Fruit fly (Drosophila melanogaster) whole organism, embryonic: Measurements from ENCODE around the gene CG6000.
A peak's percentile ranks its signal among the peaks of the same experiment; 100 is the strongest.

Experiments
- BEAF-32 ChIP-seq: fragments of 200-800 bp; sonication (Bioruptor generic); optimal IDR thresholded peaks from 3 replicates; lab custom pipeline; 2017; ENCODE audit warnings: missing biosample characterization, missing genetic modification characterization, mild to moderate bottlenecking, moderate library complexity, missing genetic modification reagents
- CG10274 ChIP-seq: fragments of 200-800 bp; sonication (Bioruptor generic); optimal IDR thresholded peaks from 3 replicates; lab custom pipeline; 2017; ENCODE audit warnings: missing biosample characterization, mild to moderate bottlenecking, missing genetic modification characterization
- CG11093 ChIP-seq: fragments of 200-800 bp; sonication (Bioruptor generic); IDR thresholded peaks from 3 replicates; pipeline ENCODE4 v1.3.6; 2022; ENCODE audit warnings: missing biosample characterization, missing genetic modification characterization
- CG11696 ChIP-seq: fragments of 200-800 bp; sonication (Bioruptor generic); IDR thresholded peaks from 2 replicates; pipeline ENCODE4 v1.3.6; 2022; ENCODE audit warnings: missing biosample characterization, missing genetic modification characterization
- CG12769 ChIP-seq: fragments of 200-800 bp; sonication (Bioruptor generic); optimal IDR thresholded peaks from 2 replicates; lab custom pipeline; 2019; ENCODE audit warnings: missing biosample characterization, mild to moderate bottlenecking, missing genetic modification characterization, moderate library complexity
- CG14860 ChIP-seq: fragments of 200-800 bp; sonication (Bioruptor generic); IDR thresholded peaks from 3 replicates; pipeline ENCODE4 v1.3.6; 2022; ENCODE audit warnings: missing biosample characterization, missing genetic modification characterization; ENCODE audit not compliant: partially characterized antibody
- CG15011 ChIP-seq: fragments of 200-800 bp; sonication (Bioruptor generic); optimal IDR thresholded peaks from 3 replicates; lab custom pipeline; 2018; ENCODE audit warnings: missing biosample characterization, mild to moderate bottlenecking, missing genetic modification characterization
- CG15696 ChIP-seq: fragments of 200-800 bp; sonication (Bioruptor generic); optimal IDR thresholded peaks from 2 replicates; lab custom pipeline; 2019; ENCODE audit warnings: missing biosample characterization, mild to moderate bottlenecking, missing genetic modification characterization, moderate library complexity
- CG17829 ChIP-seq: fragments of 200-800 bp; optimal IDR thresholded peaks from 2 replicates; lab custom pipeline; 2019; ENCODE audit warnings: missing biosample characterization, mild to moderate bottlenecking, missing genetic modification characterization, moderate library complexity
- CG1832 ChIP-seq: fragments of 200-800 bp; sonication (Bioruptor generic); optimal IDR thresholded peaks from 2 replicates; lab custom pipeline; 2017; ENCODE audit warnings: missing biosample characterization, mild to moderate bottlenecking, missing genetic modification characterization, inconsistent platforms
- CG18619 ChIP-seq: fragments of 200-800 bp; sonication (Bioruptor generic); optimal IDR thresholded peaks from 3 replicates; lab custom pipeline; 2017; ENCODE audit warnings: missing biosample characterization, mild to moderate bottlenecking, missing genetic modification characterization
- CG3163 ChIP-seq: fragments of 200-800 bp; sonication (Bioruptor generic); optimal IDR thresholded peaks from 3 replicates; lab custom pipeline; 2016; ENCODE audit warnings: missing biosample characterization, missing genetic modification characterization
- CG33557 ChIP-seq: fragments of 200-800 bp; sonication (Bioruptor generic); optimal IDR thresholded peaks from 2 replicates; lab custom pipeline; 2019; ENCODE audit warnings: missing biosample characterization, mild to moderate bottlenecking, missing genetic modification characterization, moderate library complexity
- CG4424 ChIP-seq: fragments of 200-800 bp; sonication (Bioruptor generic); optimal IDR thresholded peaks from 3 replicates; lab custom pipeline; 2016; ENCODE audit warnings: missing biosample characterization, missing genetic modification characterization
- CG7839 ChIP-seq: fragments of 200-800 bp; sonication (Bioruptor generic); optimal IDR thresholded peaks from 3 replicates; lab custom pipeline; 2018; ENCODE audit warnings: missing biosample characterization, mild to moderate bottlenecking, missing genetic modification characterization, moderate library complexity
- CG9797 ChIP-seq: fragments of 200-800 bp; sonication (Bioruptor generic); optimal IDR thresholded peaks from 3 replicates; lab custom pipeline; 2018; ENCODE audit warnings: missing biosample characterization, mild to moderate bottlenecking, missing genetic modification characterization
- CG9817 ChIP-seq: fragments of 200-800 bp; sonication (Bioruptor generic); optimal IDR thresholded peaks from 2 replicates; lab custom pipeline; 2018; ENCODE audit warnings: missing biosample characterization, mild to moderate bottlenecking, missing genetic modification characterization, moderate library complexity
- CHES-1-like ChIP-seq: fragments of 200-800 bp; sonication (Bioruptor generic); optimal IDR thresholded peaks from 2 replicates; lab custom pipeline; 2016; ENCODE audit warnings: missing biosample characterization, missing genetic modification characterization
- Dad ChIP-seq: fragments of 200-800 bp; sonication (Bioruptor generic); optimal IDR thresholded peaks from 3 replicates; lab custom pipeline; 2016; ENCODE audit warnings: missing biosample characterization, missing genetic modification characterization
- Deaf1 ChIP-seq: fragments of 200-800 bp; optimal IDR thresholded peaks from 3 replicates; lab custom pipeline; 2019; ENCODE audit warnings: missing biosample characterization, mild to moderate bottlenecking, missing genetic modification characterization, moderate library complexity
- Dip3 ChIP-seq: fragments of 200-800 bp; sonication (Bioruptor generic); optimal IDR thresholded peaks from 3 replicates; lab custom pipeline; 2016; ENCODE audit warnings: missing biosample characterization, missing genetic modification characterization
- Ets65A ChIP-seq: fragments of 200-800 bp; sonication (Bioruptor generic); peaks from one replicate; lab custom pipeline; 2016; ENCODE audit warnings: missing biosample characterization, missing genetic modification characterization
- Fer1 ChIP-seq: fragments of 200-800 bp; sonication (Bioruptor generic); optimal IDR thresholded peaks from 2 replicates; lab custom pipeline; 2017; ENCODE audit warnings: missing biosample characterization, mild to moderate bottlenecking, missing genetic modification characterization
- Fer3 ChIP-seq: fragments of 200-800 bp; sonication (Bioruptor generic); optimal IDR thresholded peaks from 2 replicates; lab custom pipeline; 2018; ENCODE audit warnings: missing biosample characterization, mild to moderate bottlenecking, missing genetic modification characterization, moderate library complexity
- Gug ChIP-seq: fragments of 200-800 bp; sonication (Bioruptor generic); IDR thresholded peaks from 4 replicates; pipeline ENCODE4 v1.3.6; 2022; ENCODE audit warnings: missing biosample characterization, missing genetic modification characterization
- HmgZ ChIP-seq: fragments of 200-800 bp; sonication (Bioruptor generic); optimal IDR thresholded peaks from 2 replicates; lab custom pipeline; 2018; ENCODE audit warnings: missing biosample characterization, mild to moderate bottlenecking, missing genetic modification characterization
- Hmr ChIP-seq: fragments of 200-800 bp; sonication (Bioruptor generic); optimal IDR thresholded peaks from 3 replicates; lab custom pipeline; 2017; ENCODE audit warnings: mild to moderate bottlenecking, missing biosample characterization, missing genetic modification reagents, missing genetic modification characterization
- Lim3 ChIP-seq: fragments of 200-800 bp; sonication (Bioruptor generic); IDR thresholded peaks from 2 replicates; pipeline ENCODE4 v1.3.6; 2022; ENCODE audit warnings: missing biosample characterization, missing genetic modification characterization
- Mes4 ChIP-seq: fragments of 200-800 bp; sonication (Bioruptor generic); optimal IDR thresholded peaks from 2 replicates; lab custom pipeline; 2016; ENCODE audit warnings: missing biosample characterization, missing genetic modification characterization
- Neu2 ChIP-seq: fragments of 200-800 bp; sonication (Bioruptor generic); optimal IDR thresholded peaks from 3 replicates; lab custom pipeline; 2016; ENCODE audit warnings: missing biosample characterization, missing genetic modification characterization, borderline replicate concordance
- PHDP ChIP-seq: fragments of 200-800 bp; sonication (Bioruptor generic); optimal IDR thresholded peaks from 3 replicates; lab custom pipeline; 2018; ENCODE audit warnings: missing biosample characterization, mild to moderate bottlenecking, missing genetic modification characterization, moderate library complexity
- Spps ChIP-seq: fragments of 200-800 bp; sonication (Bioruptor generic); optimal IDR thresholded peaks from 2 replicates; lab custom pipeline; 2018; ENCODE audit warnings: missing biosample characterization, mild to moderate bottlenecking, missing genetic modification characterization
- Ssrp ChIP-seq: fragments of 200-800 bp; sonication (Bioruptor generic); optimal IDR thresholded peaks from 2 replicates; lab custom pipeline; 2018; ENCODE audit warnings: missing biosample characterization, mild to moderate bottlenecking, missing genetic modification characterization, moderate library complexity
- ac ChIP-seq: fragments of 200-800 bp; sonication (Bioruptor generic); optimal IDR thresholded peaks from 3 replicates; lab custom pipeline; 2017; ENCODE audit warnings: missing biosample characterization, mild to moderate bottlenecking, missing genetic modification characterization
- cwo ChIP-seq: fragments of 200-800 bp; sonication (Bioruptor generic); optimal IDR thresholded peaks from 3 replicates; lab custom pipeline; 2017; ENCODE audit warnings: missing biosample characterization, missing genetic modification characterization, mild to moderate bottlenecking, moderate library complexity, missing genetic modification reagents
- danr ChIP-seq: fragments of 200-800 bp; sonication (Bioruptor generic); IDR thresholded peaks from 2 replicates; pipeline ENCODE4 v1.3.6; 2022; ENCODE audit warnings: missing biosample characterization, missing genetic modification characterization
- dati ChIP-seq: fragments of 200-800 bp; sonication (Bioruptor generic); IDR thresholded peaks from 2 replicates; pipeline ENCODE4 v1.3.6; 2022; ENCODE audit warnings: missing biosample characterization, missing genetic modification characterization
- dm ChIP-seq: fragments of 200-800 bp; sonication (Bioruptor generic); optimal IDR thresholded peaks from 3 replicates; lab custom pipeline; 2016; ENCODE audit warnings: missing biosample characterization, missing genetic modification characterization
- gfzf ChIP-seq: fragments of 200-800 bp; sonication (Bioruptor generic); optimal IDR thresholded peaks from 2 replicates; lab custom pipeline; 2016; ENCODE audit warnings: missing biosample characterization, mild to moderate bottlenecking, missing genetic modification characterization, moderate library complexity
- gro ChIP-seq: fragments of 200-800 bp; sonication (Bioruptor generic); optimal IDR thresholded peaks from 2 replicates; lab custom pipeline; 2016; ENCODE audit warnings: missing biosample characterization, missing genetic modification characterization
- klu ChIP-seq: fragments of 200-800 bp; sonication (Bioruptor generic); IDR thresholded peaks from 2 replicates; pipeline ENCODE4 v1.3.6; 2022; ENCODE audit warnings: missing biosample characterization, missing genetic modification characterization
- lola ChIP-seq, 3 experiments: fragments of >200 bp in 2 of 3; fragments of 200-800 bp in 1 of 3; sonication (Bioruptor generic) in 1 of 3; optimal IDR thresholded peaks; 2 replicates each; lab custom pipeline; 2017 to 2019; ENCODE audit warnings: missing biosample characterization in 3 of 3, missing genetic modification characterization in 3 of 3, mild to moderate bottlenecking in 1 of 3, moderate library complexity in 1 of 3
- nmo ChIP-seq: fragments of 200-800 bp; sonication (Bioruptor generic); optimal IDR thresholded peaks from 2 replicates; lab custom pipeline; 2018; ENCODE audit warnings: missing biosample characterization, mild to moderate bottlenecking, missing genetic modification characterization, moderate library complexity
- phol ChIP-seq: fragments of 200-800 bp; sonication (Bioruptor generic); optimal IDR thresholded peaks from 3 replicates; lab custom pipeline; 2018; ENCODE audit warnings: missing biosample characterization, mild to moderate bottlenecking, missing genetic modification characterization, moderate library complexity
- psq ChIP-seq: fragments of 200-800 bp; sonication (Bioruptor generic); optimal IDR thresholded peaks from 2 replicates; lab custom pipeline; 2017; ENCODE audit warnings: missing biosample characterization, missing genetic modification characterization
- slou ChIP-seq: fragments of 200-800 bp; sonication (Bioruptor generic); optimal IDR thresholded peaks from 3 replicates; lab custom pipeline; 2016; ENCODE audit warnings: missing biosample characterization, missing genetic modification characterization
- stwl ChIP-seq: fragments of 200-800 bp; sonication (Bioruptor generic); optimal IDR thresholded peaks from 3 replicates; lab custom pipeline; 2018; ENCODE audit warnings: missing biosample characterization, mild to moderate bottlenecking, missing genetic modification characterization, moderate library complexity
- sug ChIP-seq: fragments of 200-800 bp; optimal IDR thresholded peaks from 2 replicates; lab custom pipeline; 2019; ENCODE audit warnings: missing biosample characterization, mild to moderate bottlenecking, missing genetic modification characterization, moderate library complexity
- unc-4 ChIP-seq: fragments of 200-800 bp; sonication (Bioruptor generic); IDR thresholded peaks from 2 replicates; pipeline ENCODE4 v1.3.6; 2022; ENCODE audit warnings: missing biosample characterization, missing genetic modification characterization; ENCODE audit not compliant: partially characterized antibody
- zf30C ChIP-seq: fragments of 200-800 bp; sonication (Bioruptor generic); optimal IDR thresholded peaks from 3 replicates; lab custom pipeline; 2018; ENCODE audit warnings: missing biosample characterization, mild to moderate bottlenecking, missing genetic modification characterization

The CG6000 gene

DNA sequence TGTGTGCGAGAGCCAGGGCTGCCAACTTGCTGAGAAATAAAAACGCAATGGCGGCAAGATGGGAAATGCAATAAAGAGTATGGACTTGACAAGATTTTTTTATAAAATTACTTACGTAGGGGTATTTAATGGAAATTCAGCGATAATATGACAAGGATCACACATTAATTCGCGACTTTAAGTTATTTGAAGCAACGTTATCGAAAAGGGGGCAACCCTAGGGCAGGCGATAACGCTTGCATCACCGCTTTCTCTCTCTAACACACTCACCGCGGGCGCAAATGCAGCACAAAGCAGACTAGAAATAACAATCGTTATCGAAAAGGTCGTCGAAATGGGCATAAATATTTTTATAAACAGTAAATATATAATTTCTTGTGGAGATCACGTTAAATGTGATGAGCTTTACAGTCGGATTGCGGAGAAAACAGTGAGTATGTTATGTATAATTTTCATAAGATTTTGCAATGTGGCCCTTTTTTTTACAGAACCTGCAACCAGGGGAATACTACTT is 6.1 kb upstream of the CG6000 start, which contains the start of gene Rox8 (continued):
- TF ChIP-seq dm (GFP tag; lab: Kevin White, UChicago) (peak; percentile 42), BEAF-32 (GFP tag; lab: Kevin White, UChicago) (peak; percentile 49), ac (GFP tag; lab: Kevin White, UChicago) (no peak), CG12769 (tag; lab: Kevin White, UChicago) (peak; percentile 20), Fer3 (tag; lab: Kevin White, UChicago) (peak; percentile 13), CG15696 (peak; percentile 24), lola (GFP tag; optimal IDR thresholded peaks at IDR 0.05; lab: Kevin White, UChicago) (peak in 1 of 3 experiments; percentile 3), CHES-1-like (GFP tag; lab: Kevin White, UChicago) (peak; percentile 48), gro (peak; percentile 29), Hmr (peak; percentile 23), PHDP (peak; percentile 39), nmo (GFP tag; lab: Kevin White, UChicago) (peak; percentile 68), Spps (tag; lab: Kevin White, UChicago) (peak; percentile 21), stwl (tag; lab: Kevin White, UChicago) (peak; percentile 89), CG3163 (GFP tag; lab: Kevin White, UChicago) (peak; percentile 31), cwo (GFP tag; lab: Kevin White, UChicago) (no peak), slou (GFP tag; lab: Kevin White, UChicago) (no peak), Dad (GFP tag; lab: Kevin White, UChicago) (no peak), Lim3 (GFP tag; lab: Robert Waterston, UW) (no peak), Mes4 (GFP tag; lab: Kevin White, UChicago) (peak; percentile 14), Dip3 (GFP tag; lab: Kevin White, UChicago) (peak; percentile 1), CG18619 (GFP tag; lab: Kevin White, UChicago) (peak; percentile 44), CG15011 (GFP tag; lab: Kevin White, UChicago) (no peak), Neu2 (GFP tag; lab: Kevin White, UChicago) (peak; percentile 46), CG7839 (tag; lab: Kevin White, UChicago) (peak; percentile 24), CG11696 (no peak), Deaf1 (tag; lab: Kevin White, UChicago) (peak; percentile 9), klu (GFP tag; lab: Robert Waterston, UW) (no peak), sug (tag; lab: Kevin White, UChicago) (peak; percentile 65), Gug (no peak), psq (GFP tag; lab: Kevin White, UChicago) (peak; percentile 97), CG11093 (GFP tag; lab: Robert Waterston, UW) (no peak), CG9797 (GFP tag; lab: Kevin White, UChicago) (peak; percentile 61), unc-4 (no peak), CG9817 (tag; lab: Kevin White, UChicago) (peak; percentile 29), CG14860 (GFP tag; lab: Robert Waterston, UW) (peak; percentile 44; the same call in 1 of the 3 replicates), CG17829 (tag; lab: Kevin White, UChicago) (peak; percentile 75), phol (peak; percentile 99), zf30C (GFP tag; lab: Kevin White, UChicago) (no peak), CG4424 (peak; percentile 29), danr (no peak), CG33557 (peak; percentile 22), CG1832 (GFP tag; lab: Kevin White, UChicago) (peak; percentile 67), Ssrp (tag; lab: Kevin White, UChicago) (no peak), CG10274 (GFP tag; lab: Kevin White, UChicago) (no peak), Fer1 (GFP tag; lab: Kevin White, UChicago) (peak; percentile 61), dati (no peak), Ets65A (GFP tag; lab: Kevin White, UChicago) (peak; percentile 67), gfzf (GFP tag; lab: Kevin White, UChicago) (peak; percentile 51), HmgZ (peak; percentile 60)
